Fruit fly (Drosophila melanogaster) whole organism, embryonic: ENCODE results near the gene CG43867.
A peak's percentile ranks its signal among the peaks of the same experiment; 100 is the strongest.

Source experiments
- Aef1 ChIP-seq: fragments of 200-800 bp; sonication (Bioruptor generic); IDR thresholded peaks from 3 replicates; pipeline ENCODE4 v1.3.6; 2022; ENCODE audit warnings: missing biosample characterization, missing genetic modification characterization
- Atf6 ChIP-seq: fragments of 200-800 bp; sonication (Bioruptor generic); IDR thresholded peaks from 2 replicates; pipeline ENCODE4 v1.3.6; 2022; ENCODE audit warnings: missing biosample characterization, missing genetic modification characterization
- Bgb ChIP-seq: fragments of 200-800 bp; sonication (Bioruptor generic); IDR thresholded peaks from 2 replicates; pipeline ENCODE4 v1.3.6; 2022; ENCODE audit warnings: missing biosample characterization, missing genetic modification characterization; ENCODE audit not compliant: partially characterized antibody
- CG13894 ChIP-seq: fragments of 200-800 bp; sonication (Bioruptor generic); optimal IDR thresholded peaks from 3 replicates; lab custom pipeline; 2018; ENCODE audit warnings: missing biosample characterization, mild to moderate bottlenecking, missing genetic modification characterization, moderate library complexity
- CG14667 ChIP-seq: fragments of 200-800 bp; sonication (Bioruptor generic); IDR thresholded peaks from 2 replicates; pipeline ENCODE4 v1.3.6; 2022; ENCODE audit warnings: missing biosample characterization, missing genetic modification characterization
- CG1602 ChIP-seq: fragments of 200-800 bp; sonication (Bioruptor generic); optimal IDR thresholded peaks from 3 replicates; lab custom pipeline; 2016; ENCODE audit warnings: missing biosample characterization, missing genetic modification characterization
- CG18262 ChIP-seq: fragments of 200-800 bp; optimal IDR thresholded peaks from 3 replicates; lab custom pipeline; 2019; ENCODE audit warnings: missing biosample characterization, mild to moderate bottlenecking, missing genetic modification characterization, moderate library complexity
- CG2202 ChIP-seq: fragments of 200-800 bp; sonication (Bioruptor generic); optimal IDR thresholded peaks from 2 replicates; lab custom pipeline; 2018; ENCODE audit warnings: missing biosample characterization, mild to moderate bottlenecking, missing genetic modification characterization
- CG32772 ChIP-seq: fragments of 200-800 bp; sonication (Bioruptor generic); IDR thresholded peaks from 2 replicates; pipeline ENCODE4 v1.3.6; 2022; ENCODE audit warnings: missing biosample characterization, missing genetic modification characterization
- CG33213 ChIP-seq: fragments of 200-800 bp; sonication (Bioruptor generic); optimal IDR thresholded peaks from 3 replicates; lab custom pipeline; 2016; ENCODE audit warnings: missing biosample characterization, missing genetic modification characterization
- CG34224 ChIP-seq: fragments of 200-800 bp; sonication (Bioruptor generic); IDR thresholded peaks from 3 replicates; pipeline ENCODE4 v1.3.6; 2022; ENCODE audit warnings: missing biosample characterization, missing genetic modification characterization; ENCODE audit not compliant: partially characterized antibody
- CG3847 ChIP-seq: fragments of 200-800 bp; sonication (Bioruptor generic); IDR thresholded peaks from 2 replicates; pipeline ENCODE4 v1.3.6; 2022; ENCODE audit warnings: missing biosample characterization, missing genetic modification characterization
- CG6791 ChIP-seq: fragments of 200-800 bp; sonication (Bioruptor generic); IDR thresholded peaks from 3 replicates; pipeline ENCODE4 v1.3.6; 2022; ENCODE audit warnings: missing biosample characterization, missing genetic modification characterization; ENCODE audit not compliant: partially characterized antibody
- CG6854 ChIP-seq: fragments of 200-800 bp; sonication (Bioruptor generic); optimal IDR thresholded peaks from 3 replicates; lab custom pipeline; 2017; ENCODE audit warnings: missing biosample characterization, mild to moderate bottlenecking, missing genetic modification characterization
- CG7357 ChIP-seq: fragments of 200-800 bp; sonication (Bioruptor generic); IDR thresholded peaks from 3 replicates; pipeline ENCODE4 v1.3.6; 2022; ENCODE audit warnings: missing biosample characterization, missing genetic modification characterization
- CG7928 ChIP-seq: fragments of 200-800 bp; sonication (Bioruptor generic); optimal IDR thresholded peaks from 2 replicates; lab custom pipeline; 2017; ENCODE audit warnings: missing biosample characterization, mild to moderate bottlenecking, missing genetic modification characterization
- CG8478 ChIP-seq: fragments of >200 bp; optimal IDR thresholded peaks from 2 replicates; lab custom pipeline; 2018
- CG8944 ChIP-seq: fragments of 200-800 bp; sonication (Bioruptor generic); optimal IDR thresholded peaks from 3 replicates; lab custom pipeline; 2016; ENCODE audit warnings: missing biosample characterization, missing genetic modification characterization
- CG9727 ChIP-seq: fragments of 200-800 bp; sonication (Bioruptor generic); optimal IDR thresholded peaks from 3 replicates; lab custom pipeline; 2017; ENCODE audit warnings: missing biosample characterization, mild to moderate bottlenecking, missing genetic modification characterization
- CTCF ChIP-seq: fragments of 200-800 bp; sonication (Bioruptor generic); optimal IDR thresholded peaks from 2 replicates; lab custom pipeline; 2017; ENCODE audit warnings: missing biosample characterization, mild to moderate bottlenecking, missing genetic modification characterization, moderate library complexity
- Dfd ChIP-seq, 2 experiments: fragments of >200 bp; optimal IDR thresholded peaks; 2 replicates each; lab custom pipeline; 2017; ENCODE audit warnings: missing biosample characterization in 2 of 2, missing genetic modification characterization in 2 of 2
- Fer1 ChIP-seq: fragments of 200-800 bp; sonication (Bioruptor generic); optimal IDR thresholded peaks from 2 replicates; lab custom pipeline; 2017; ENCODE audit warnings: missing biosample characterization, mild to moderate bottlenecking, missing genetic modification characterization
- H2.0 ChIP-seq: fragments of 200-800 bp; sonication (Bioruptor generic); IDR thresholded peaks from 2 replicates; pipeline ENCODE4 v1.3.6; 2022; ENCODE audit warnings: missing biosample characterization, missing genetic modification characterization
- HLH3B ChIP-seq: fragments of 200-800 bp; sonication (Bioruptor generic); IDR thresholded peaks from 2 replicates; pipeline ENCODE4 v1.3.6; 2022; ENCODE audit warnings: missing biosample characterization, missing genetic modification characterization
- Hmx ChIP-seq: fragments of 200-800 bp; sonication (Bioruptor generic); optimal IDR thresholded peaks from 2 replicates; lab custom pipeline; 2016; ENCODE audit warnings: missing biosample characterization, missing genetic modification characterization
- Hsf ChIP-seq: fragments of 200-800 bp; sonication (Bioruptor generic); optimal IDR thresholded peaks from 3 replicates; lab custom pipeline; 2016; ENCODE audit warnings: missing biosample characterization, missing genetic modification characterization
- Kr ChIP-seq: fragments of 200-800 bp; sonication (Bioruptor generic); optimal IDR thresholded peaks from 2 replicates; lab custom pipeline; 2017; ENCODE audit warnings: missing biosample characterization, mild to moderate bottlenecking, missing genetic modification characterization
- Mad ChIP-seq: fragments of 200-800 bp; sonication (Bioruptor generic); optimal IDR thresholded peaks from 2 replicates; lab custom pipeline; 2016; ENCODE audit warnings: missing biosample characterization, missing genetic modification characterization
- Max ChIP-seq: fragments of 200-800 bp; sonication (Bioruptor generic); optimal IDR thresholded peaks from 2 replicates; lab custom pipeline; 2016; ENCODE audit warnings: missing biosample characterization, mild to moderate bottlenecking, missing genetic modification characterization
- Mes4 ChIP-seq: fragments of 200-800 bp; sonication (Bioruptor generic); optimal IDR thresholded peaks from 2 replicates; lab custom pipeline; 2016; ENCODE audit warnings: missing biosample characterization, missing genetic modification characterization
- NFAT ChIP-seq: fragments of 200-800 bp; sonication (Bioruptor generic); IDR thresholded peaks from 2 replicates; pipeline ENCODE4 v1.3.6; 2022; ENCODE audit warnings: missing biosample characterization, missing genetic modification characterization
- PHDP ChIP-seq: fragments of 200-800 bp; sonication (Bioruptor generic); optimal IDR thresholded peaks from 3 replicates; lab custom pipeline; 2018; ENCODE audit warnings: missing biosample characterization, mild to moderate bottlenecking, missing genetic modification characterization, moderate library complexity
- Ptx1 ChIP-seq: fragments of 200-800 bp; sonication (Bioruptor generic); IDR thresholded peaks from 2 replicates; pipeline ENCODE4 v1.3.6; 2022; ENCODE audit warnings: missing biosample characterization, missing genetic modification characterization
- Sox102F ChIP-seq: fragments of 200-800 bp; sonication (Bioruptor generic); optimal IDR thresholded peaks from 2 replicates; lab custom pipeline; 2018; ENCODE audit warnings: missing biosample characterization, mild to moderate bottlenecking, missing genetic modification characterization, moderate library complexity
- abd-A ChIP-seq: fragments of 200-800 bp; sonication (Bioruptor generic); optimal IDR thresholded peaks from 3 replicates; lab custom pipeline; 2019; ENCODE audit warnings: missing biosample characterization, mild to moderate bottlenecking, missing genetic modification characterization, moderate library complexity
- ac ChIP-seq: fragments of 200-800 bp; sonication (Bioruptor generic); optimal IDR thresholded peaks from 3 replicates; lab custom pipeline; 2017; ENCODE audit warnings: missing biosample characterization, mild to moderate bottlenecking, missing genetic modification characterization
- btn ChIP-seq: fragments of 200-800 bp; sonication (Bioruptor generic); optimal IDR thresholded peaks from 2 replicates; lab custom pipeline; 2016; ENCODE audit warnings: missing biosample characterization, missing genetic modification characterization
- crc ChIP-seq: fragments of 200-800 bp; sonication (Bioruptor generic); optimal IDR thresholded peaks from 2 replicates; lab custom pipeline; 2016; ENCODE audit warnings: missing biosample characterization, missing genetic modification characterization
- crol ChIP-seq: fragments of 200-800 bp; sonication (Bioruptor generic); IDR thresholded peaks from 2 replicates; pipeline ENCODE4 v1.3.6; 2022; ENCODE audit warnings: missing biosample characterization, missing genetic modification characterization
- dm ChIP-seq: fragments of 200-800 bp; sonication (Bioruptor generic); optimal IDR thresholded peaks from 3 replicates; lab custom pipeline; 2016; ENCODE audit warnings: missing biosample characterization, missing genetic modification characterization
- ftz-f1 ChIP-seq: fragments of 200-800 bp; sonication (Bioruptor generic); optimal IDR thresholded peaks from 2 replicates; lab custom pipeline; 2016; ENCODE audit warnings: missing biosample characterization, missing genetic modification characterization
- gce ChIP-seq: fragments of 200-800 bp; sonication (Bioruptor generic); IDR thresholded peaks from 3 replicates; pipeline ENCODE4 v1.3.6; 2022; ENCODE audit warnings: missing biosample characterization, missing genetic modification characterization
- ham ChIP-seq: fragments of 200-800 bp; sonication (Bioruptor generic); IDR thresholded peaks from 2 replicates; pipeline ENCODE4 v1.3.6; 2022; ENCODE audit warnings: missing biosample characterization, missing genetic modification characterization
- her ChIP-seq: fragments of 200-800 bp; sonication (Bioruptor generic); optimal IDR thresholded peaks from 2 replicates; lab custom pipeline; 2016; ENCODE audit warnings: missing biosample characterization, missing genetic modification characterization
- luna ChIP-seq: fragments of 200-800 bp; sonication (Bioruptor generic); optimal IDR thresholded peaks from 2 replicates; lab custom pipeline; 2016; ENCODE audit warnings: missing biosample characterization, missing genetic modification characterization
- otp ChIP-seq: fragments of 200-800 bp; sonication (Bioruptor generic); IDR thresholded peaks from 3 replicates; pipeline ENCODE4, ENCODE4 v1.3.6; 2022; ENCODE audit warnings: missing biosample characterization, missing genetic modification characterization
- peb ChIP-seq: fragments of 200-800 bp; sonication (Bioruptor generic); IDR thresholded peaks from 2 replicates; pipeline ENCODE4 v1.3.6; 2022; ENCODE audit warnings: missing biosample characterization, missing genetic modification characterization
- row ChIP-seq: fragments of 200-800 bp; sonication (Bioruptor generic); IDR thresholded peaks from 3 replicates; pipeline ENCODE4 v1.3.6; 2022; ENCODE audit warnings: missing biosample characterization, missing genetic modification characterization
- run ChIP-seq: fragments of 200-800 bp; sonication (Bioruptor generic); optimal IDR thresholded peaks from 3 replicates; lab custom pipeline; 2018; ENCODE audit warnings: missing biosample characterization, mild to moderate bottlenecking, missing genetic modification characterization
- sug ChIP-seq: fragments of 200-800 bp; optimal IDR thresholded peaks from 2 replicates; lab custom pipeline; 2019; ENCODE audit warnings: missing biosample characterization, mild to moderate bottlenecking, missing genetic modification characterization, moderate library complexity
- vfl ChIP-seq: fragments of 200-800 bp; sonication (Bioruptor generic); optimal IDR thresholded peaks from 2 replicates; lab custom pipeline; 2016; ENCODE audit warnings: missing biosample characterization, missing genetic modification characterization
- wor ChIP-seq: fragments of 200-800 bp; sonication (Bioruptor generic); IDR thresholded peaks from 2 replicates; pipeline ENCODE4 v1.3.6; 2022; ENCODE audit warnings: missing biosample characterization, missing genetic modification characterization
- zf30C ChIP-seq: fragments of 200-800 bp; sonication (Bioruptor generic); optimal IDR thresholded peaks from 3 replicates; lab custom pipeline; 2018; ENCODE audit warnings: missing biosample characterization, mild to moderate bottlenecking, missing genetic modification characterization

Gene CG43867

dm6 chrX:765039-765508, 162.7 kb downstream of the CG43867 start, which contains the start of gene RpL22 (continued):
- TF ChIP-seq ham (GFP tag; lab: Robert Waterston, UW): peak; percentile 56; the same call in 1 of the 2 replicates
- TF ChIP-seq Hsf (GFP tag; lab: Kevin White, UChicago): peak; percentile 88
- TF ChIP-seq NFAT (GFP tag; lab: Robert Waterston, UW): peak; percentile 90
- TF ChIP-seq dm (GFP tag; lab: Kevin White, UChicago): peak; percentile 99
- TF ChIP-seq CG7357: peak; percentile 59; the same call in 2 of the 3 replicates
- peak; percentile 82 for TF ChIP-seq ftz-f1 (GFP tag; lab: Kevin White, UChicago)
- peak; percentile 86 for TF ChIP-seq CG6854 (GFP tag; lab: Kevin White, UChicago)
- peak; percentile 88 for TF ChIP-seq CG13894 (tag; lab: Kevin White, UChicago)
- TF ChIP-seq gce: peak; percentile 90
- TF ChIP-seq Atf6: peak; percentile 82
- TF ChIP-seq crol (GFP tag; lab: Robert Waterston, UW): peak; percentile 19
- TF ChIP-seq luna (GFP tag; lab: Kevin White, UChicago): peak; percentile 85
- no peak for TF ChIP-seq CG34224 (GFP tag; lab: Robert Waterston, UW)
- TF ChIP-seq PHDP: peak; percentile 80
- TF ChIP-seq CG14667 (GFP tag; lab: Robert Waterston, UW): peak; percentile 65
- peak; percentile 72 for TF ChIP-seq run
- TF ChIP-seq CG8944 (GFP tag; lab: Kevin White, UChicago): peak; percentile 75
- TF ChIP-seq CG32772 (GFP tag; lab: Robert Waterston, UW): peak; percentile 69
- peak; percentile 97 for TF ChIP-seq Mes4
- TF ChIP-seq wor: 0 out of 2 replicates have a peak, but pooled peaks have one; percentile 32
- no peak for TF ChIP-seq Hmx (GFP tag; lab: Kevin White, UChicago)
- TF ChIP-seq Kr (GFP tag; lab: Kevin White, UChicago): no peak
- TF ChIP-seq otp: peak; percentile 90
- TF ChIP-seq zf30C (GFP tag; lab: Kevin White, UChicago): peak; percentile 45
- peak; percentile 85 for TF ChIP-seq btn
- TF ChIP-seq CG18262 (tag; lab: Kevin White, UChicago): peak; percentile 65
- TF ChIP-seq crc (GFP tag; lab: Kevin White, UChicago): peak; percentile 84
- TF ChIP-seq Bgb (GFP tag; lab: Robert Waterston, UW): peak; percentile 50
- TF ChIP-seq row: peak; percentile 51; the same call in 2 of the 3 replicates
- TF ChIP-seq CG2202: peak; percentile 76
- TF ChIP-seq Aef1 (GFP tag; lab: Robert Waterston, UW): peak; percentile 71
- peak; percentile 77 for TF ChIP-seq sug
- peak; percentile 93 for TF ChIP-seq CG9727 (GFP tag; lab: Kevin White, UChicago)
- peak; percentile 92 for TF ChIP-seq Mad (GFP tag; lab: Kevin White, UChicago)
- TF ChIP-seq Sox102F (GFP tag; lab: Kevin White, UChicago): peak; percentile 60
- TF ChIP-seq Ptx1 (GFP tag; lab: Robert Waterston, UW): peak; percentile 80
- peak; percentile 85 for TF ChIP-seq abd-A
- peak; percentile 72 for TF ChIP-seq vfl (GFP tag; lab: Kevin White, UChicago)
- TF ChIP-seq Max (GFP tag; lab: Kevin White, UChicago): peak; percentile 89
- peak; percentile 87 for TF ChIP-seq CG7928
- TF ChIP-seq CG8478: no peak
- peak; percentile 69 for TF ChIP-seq H2.0 (GFP tag; lab: Robert Waterston, UW)
- TF ChIP-seq peb (GFP tag; lab: Robert Waterston, UW): peak; percentile 55; the same call in 1 of the 2 replicates
- peak; percentile 79 for TF ChIP-seq CTCF (GFP tag; lab: Kevin White, UChicago)
- TF ChIP-seq CG3847 (GFP tag; lab: Robert Waterston, UW): peak; percentile 91
- TF ChIP-seq ac: peak; percentile 72
- peak; percentile 94 for TF ChIP-seq her (GFP tag; lab: Kevin White, UChicago)
- TF ChIP-seq Fer1 (GFP tag; lab: Kevin White, UChicago): peak; percentile 94
- peak; percentile 44 for TF ChIP-seq CG1602 (GFP tag; lab: Kevin White, UChicago)
- TF ChIP-seq Dfd (GFP tag; optimal IDR thresholded peaks at IDR 0.05; lab: Kevin White, UChicago): no peak
- TF ChIP-seq CG33213 (GFP tag; lab: Kevin White, UChicago): peak; percentile 97
- peak; percentile 59; the same call in 1 of the 3 replicates for TF ChIP-seq CG6791 (GFP tag; lab: Robert Waterston, UW)
- peak; percentile 75 for TF ChIP-seq HLH3B (GFP tag; lab: Robert Waterston, UW)
